Fruit fly (Drosophila melanogaster) whole organism, wandering third instar larva: ENCODE data around the gene CG13640.

Source experiments
- Abd-B ChIP-seq: fragments of >200 bp; optimal IDR thresholded peaks from 2 replicates; lab custom pipeline; 2017; ENCODE audit warnings: missing biosample characterization, missing genetic modification characterization
- CG32264 ChIP-seq: fragments of 200-800 bp; sonication (Bioruptor generic); optimal IDR thresholded peaks from 2 replicates; lab custom pipeline; 2016; ENCODE audit warnings: missing biosample characterization, missing genetic modification characterization
- CG9705 ChIP-seq: fragments of 200-800 bp; sonication (Bioruptor generic); optimal IDR thresholded peaks from 2 replicates; lab custom pipeline; 2018; ENCODE audit warnings: missing biosample characterization, mild to moderate bottlenecking, missing genetic modification characterization
- CrebA ChIP-seq: fragments of 200-800 bp; sonication (Bioruptor generic); optimal IDR thresholded peaks from 2 replicates; lab custom pipeline; 2016; ENCODE audit warnings: missing biosample characterization, mild to moderate bottlenecking, missing genetic modification characterization, borderline replicate concordance
- Dfd ChIP-seq: fragments of >200 bp; optimal IDR thresholded peaks from 2 replicates; lab custom pipeline; 2017; ENCODE audit warnings: missing biosample characterization, missing genetic modification characterization
- Dif ChIP-seq: fragments of 200-275, 200-300 bp; sonication (Bioruptor generic); optimal IDR thresholded peaks from 2 replicates; lab custom pipeline; 2018; ENCODE audit warnings: missing biosample characterization, missing genetic modification characterization; ENCODE audit not compliant: partially characterized antibody
- GATAd ChIP-seq: sonication (Bioruptor generic); optimal IDR thresholded peaks from 2 replicates; lab custom pipeline; 2016; ENCODE audit warnings: missing biosample characterization, missing genetic modification characterization
- Hnf4 ChIP-seq: fragments of 200-800 bp; sonication (Bioruptor generic); optimal IDR thresholded peaks from 2 replicates; lab custom pipeline; 2016; ENCODE audit warnings: missing biosample characterization, mild to moderate bottlenecking, missing genetic modification characterization
- Hr78 ChIP-seq: fragments of >200 bp; optimal IDR thresholded peaks from 2 replicates; lab custom pipeline; 2017; ENCODE audit warnings: missing biosample characterization, missing genetic modification characterization
- Hr83 ChIP-seq: fragments of 200-300 bp; sonication (Bioruptor generic); optimal IDR thresholded peaks from 2 replicates; lab custom pipeline; 2016; ENCODE audit warnings: missing biosample characterization, mild to moderate bottlenecking, missing genetic modification characterization, moderate library complexity; ENCODE audit not compliant: poor library complexity, severe bottlenecking
- Jra ChIP-seq: sonication (Bioruptor generic); optimal IDR thresholded peaks from 2 replicates; lab custom pipeline; 2016; ENCODE audit warnings: missing biosample characterization, missing genetic modification characterization
- Mio ChIP-seq: sonication (Bioruptor generic); optimal IDR thresholded peaks from 2 replicates; lab custom pipeline; 2016; ENCODE audit warnings: missing biosample characterization, missing genetic modification characterization
- N ChIP-seq: fragments of >200 bp; optimal IDR thresholded peaks from 2 replicates; lab custom pipeline; 2018; ENCODE audit warnings: missing biosample characterization, missing external identifiers, missing genetic modification characterization
- OdsH ChIP-seq: fragments of 200-800 bp; sonication (Bioruptor generic); optimal IDR thresholded peaks from 2 replicates; lab custom pipeline; 2016; ENCODE audit warnings: missing biosample characterization, mild to moderate bottlenecking, missing genetic modification characterization
- Sp1 ChIP-seq: fragments of 200-800 bp; sonication (Bioruptor generic); optimal IDR thresholded peaks from 3 replicates; lab custom pipeline; 2019; ENCODE audit warnings: missing biosample characterization, mild to moderate bottlenecking, missing genetic modification characterization, moderate library complexity
- Vsx2 ChIP-seq: fragments of 200-300, 225-300 bp; sonication (Bioruptor generic); optimal IDR thresholded peaks from 2 replicates; lab custom pipeline; 2018; ENCODE audit warnings: missing biosample characterization, missing genetic modification characterization; ENCODE audit not compliant: partially characterized antibody
- br ChIP-seq: fragments of 200-800 bp; sonication (Bioruptor generic); optimal IDR thresholded peaks from 2 replicates; lab custom pipeline; 2016; ENCODE audit warnings: missing biosample characterization, missing genetic modification characterization
- brk ChIP-seq: fragments of 200-800 bp; sonication (Bioruptor generic); optimal IDR thresholded peaks from 2 replicates; lab custom pipeline; 2016; ENCODE audit warnings: missing biosample characterization, mild to moderate bottlenecking, missing genetic modification characterization
- dl ChIP-seq, 2 experiments: fragments of 175-275, 200-275 bp in 1 of 2; fragments of 200-275 bp in 1 of 2; sonication (Bioruptor generic); optimal IDR thresholded peaks; lab custom pipeline; 2018; ENCODE audit warnings: mild to moderate bottlenecking in 2 of 2, missing biosample characterization in 2 of 2, missing genetic modification characterization in 2 of 2, moderate library complexity in 2 of 2; ENCODE audit not compliant: partially characterized antibody in 2 of 2, insufficient read depth in 1 of 2
- dmrt93B ChIP-seq: fragments of 200-800 bp; sonication (Bioruptor generic); optimal IDR thresholded peaks from 2 replicates; lab custom pipeline; 2018; ENCODE audit warnings: missing biosample characterization, mild to moderate bottlenecking, missing genetic modification characterization
- dsf ChIP-seq: sonication (Bioruptor generic); optimal IDR thresholded peaks from 2 replicates; lab custom pipeline; 2016; ENCODE audit warnings: missing biosample characterization, missing genetic modification characterization, borderline replicate concordance
- ey ChIP-seq: fragments of 200-800 bp; sonication (Bioruptor generic); optimal IDR thresholded peaks from 2 replicates; lab custom pipeline; 2016; ENCODE audit warnings: missing biosample characterization, missing genetic modification characterization
- fru ChIP-seq: fragments of 200-800 bp; sonication (Bioruptor generic); optimal IDR thresholded peaks from 3 replicates; lab custom pipeline; 2016; ENCODE audit warnings: missing biosample characterization, mild to moderate bottlenecking, missing genetic modification characterization
- jim ChIP-seq: fragments of 175-275, 200-325 bp; sonication (Bioruptor generic); optimal IDR thresholded peaks from 2 replicates; lab custom pipeline; 2016; ENCODE audit warnings: missing biosample characterization, mild to moderate bottlenecking, missing genetic modification characterization
- pan ChIP-seq: fragments of >200 bp; optimal IDR thresholded peaks from 2 replicates; lab custom pipeline; 2017
- psq ChIP-seq: fragments of 200-800 bp; sonication (Bioruptor generic); optimal IDR thresholded peaks from 3 replicates; lab custom pipeline; 2017; ENCODE audit warnings: missing biosample characterization, mild to moderate bottlenecking, missing genetic modification characterization, moderate library complexity
- rgr ChIP-seq: fragments of 200-800 bp; sonication (Bioruptor generic); optimal IDR thresholded peaks from 3 replicates; lab custom pipeline; 2016; ENCODE audit warnings: missing biosample characterization, mild to moderate bottlenecking, missing genetic modification characterization
- sage ChIP-seq: fragments of 200-800 bp; sonication (Bioruptor generic); optimal IDR thresholded peaks from 2 replicates; lab custom pipeline; 2016; ENCODE audit warnings: missing biosample characterization, mild to moderate bottlenecking, missing genetic modification characterization
- sv ChIP-seq: fragments of 200-800 bp; sonication (Bioruptor generic); optimal IDR thresholded peaks from 3 replicates; lab custom pipeline; 2016; ENCODE audit warnings: missing biosample characterization, missing genetic modification characterization
- woc ChIP-seq: sonication (Bioruptor generic); optimal IDR thresholded peaks from 2 replicates; lab custom pipeline; 2016; ENCODE audit warnings: missing biosample characterization, mild to moderate bottlenecking, missing genetic modification characterization

Gene CG13640

DNA sequence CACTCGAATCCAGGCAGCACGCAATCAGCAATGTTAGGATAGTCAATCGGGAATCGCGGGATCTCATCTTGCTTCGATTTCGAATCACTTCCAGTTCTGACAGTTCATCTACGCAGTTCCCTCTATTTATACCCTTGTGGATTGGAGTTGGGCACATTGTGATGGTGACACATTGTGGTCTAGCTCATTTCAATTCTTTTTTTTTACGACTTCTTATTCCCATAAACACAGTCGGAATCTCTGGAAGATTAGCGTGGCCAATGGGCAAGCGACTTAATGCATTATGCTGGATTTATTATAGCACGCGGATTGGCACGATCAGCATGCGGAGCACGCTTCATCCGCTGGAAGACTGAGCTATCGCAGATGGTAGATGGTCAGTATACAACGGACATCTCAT is at the start of gene CG13640:
CG13640 (minus strand) TSS at position 101 of the 400 bp plus-strand sequence.
- TF ChIP-seq N (GFP tag; lab: Kevin White, UChicago) (no peak), Hr83 (GFP tag; lab: Kevin White, UChicago) (no peak), jim (GFP tag; lab: Kevin White, UChicago) (no peak), Vsx2 (GFP tag; lab: Kevin White, UChicago) (no peak), Abd-B (no peak), br (GFP tag; lab: Kevin White, UChicago) (no peak)
- TF ChIP-seq, all 38 proteins: peak for 0

DNA sequence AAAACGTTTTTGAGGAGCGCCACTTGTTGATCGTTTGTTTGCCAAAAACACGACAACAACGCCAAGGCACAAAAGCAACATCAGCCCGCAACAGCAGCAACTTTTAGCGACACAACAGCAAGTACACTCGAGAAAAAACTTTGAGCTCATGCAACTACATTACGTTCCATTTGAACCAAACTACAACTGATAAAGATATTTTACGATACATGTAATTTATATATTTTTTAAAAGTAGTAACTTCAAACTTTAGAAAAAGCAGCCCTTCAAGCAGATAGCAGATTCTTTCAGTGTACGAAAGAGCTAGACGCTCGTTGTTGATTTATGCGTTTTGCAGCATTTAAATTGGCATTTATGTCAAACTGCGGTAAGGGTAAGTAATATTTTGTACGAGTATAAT is 48.1 kb upstream of the CG13640 start:
- no peak for TF ChIP-seq CG9705 (GFP tag; lab: Kevin White, UChicago)
- no peak for TF ChIP-seq pan (lab: Kevin White, UChicago)
- no peak for TF ChIP-seq Vsx2 (GFP tag; lab: Kevin White, UChicago)
- no peak for TF ChIP-seq CrebA (GFP tag; lab: Kevin White, UChicago)
- TF ChIP-seq jim (GFP tag; lab: Kevin White, UChicago): no peak
- TF ChIP-seq OdsH (GFP tag; lab: Kevin White, UChicago): no peak
- no peak for TF ChIP-seq dsf (GFP tag; lab: Kevin White, UChicago)
- no peak for TF ChIP-seq Jra
- no peak for TF ChIP-seq N (GFP tag; lab: Kevin White, UChicago)
- no peak for TF ChIP-seq Hr78
- no peak for TF ChIP-seq brk
- TF ChIP-seq sv (GFP tag; lab: Kevin White, UChicago): no peak
- no peak for TF ChIP-seq Dif (GFP tag; lab: Kevin White, UChicago)
- no peak for TF ChIP-seq woc (GFP tag; lab: Kevin White, UChicago)
- no peak for TF ChIP-seq GATAd (GFP tag; lab: Kevin White, UChicago)
- TF ChIP-seq Hnf4 (GFP tag; lab: Kevin White, UChicago): no peak
- TF ChIP-seq CG32264 (GFP tag; lab: Kevin White, UChicago): no peak
- no peak for TF ChIP-seq Mio

DNA sequence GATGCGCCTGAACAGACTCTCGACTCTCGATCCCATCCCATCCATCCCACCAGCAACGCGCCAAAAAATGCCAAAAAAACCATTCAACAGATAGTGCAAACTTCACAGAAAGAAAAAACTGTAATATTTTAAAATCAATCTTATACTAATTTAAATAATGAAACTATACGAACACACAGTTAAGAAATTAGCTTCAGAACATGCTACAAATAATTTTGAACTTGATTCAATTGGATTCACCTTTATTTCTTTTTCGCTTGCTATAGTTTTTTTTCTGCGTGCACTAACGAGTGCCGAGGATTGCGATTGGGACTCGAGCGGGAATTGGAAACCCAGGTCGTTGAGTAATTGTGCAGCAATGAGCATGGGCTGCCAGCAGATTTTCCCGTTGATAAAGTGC is 46.1 kb upstream of the CG13640 start:
- TF ChIP-seq Dfd (GFP tag; lab: Kevin White, UChicago) (no peak), Sp1 (no peak), Hr78 (no peak), sage (no peak), GATAd (GFP tag; lab: Kevin White, UChicago) (no peak), rgr (GFP tag; lab: Kevin White, UChicago) (no peak), psq (GFP tag; lab: Kevin White, UChicago) (no peak), fru (GFP tag; lab: Kevin White, UChicago) (no peak), Jra (no peak)

DNA sequence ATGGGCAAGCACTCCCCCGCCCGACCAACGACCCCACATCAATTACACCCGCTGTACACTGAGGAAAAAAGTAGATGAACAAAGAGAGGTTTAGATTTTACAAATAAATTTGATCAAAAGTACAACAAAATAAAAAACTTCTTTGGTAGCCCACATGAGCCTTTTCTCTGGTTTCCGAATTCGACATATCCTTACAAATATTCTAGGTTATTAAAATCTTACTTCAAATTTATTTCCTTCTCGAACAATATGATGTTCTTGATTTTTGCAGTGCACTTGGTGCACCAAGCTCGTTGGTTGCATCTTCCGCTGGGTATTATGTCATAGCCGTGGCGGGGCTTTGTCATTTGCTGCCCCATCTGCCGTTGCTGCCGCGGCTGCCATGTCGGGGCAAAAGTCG is 44.7 kb upstream of the CG13640 start:
- TF ChIP-seq dmrt93B (GFP tag; lab: Kevin White, UChicago) (no peak), br (GFP tag; lab: Kevin White, UChicago) (no peak), OdsH (GFP tag; lab: Kevin White, UChicago) (no peak), ey (GFP tag; lab: Kevin White, UChicago) (no peak), Dfd (GFP tag; lab: Kevin White, UChicago) (no peak), brk (no peak), N (GFP tag; lab: Kevin White, UChicago) (no peak), Dif (GFP tag; lab: Kevin White, UChicago) (no peak), dl (GFP tag; optimal IDR thresholded peaks at IDR 0.05; lab: Kevin White, UChicago; ENCODE audit: insufficient read depth in 1 of 2, partially characterized antibody in 2 of 2) (no peak), fru (GFP tag; lab: Kevin White, UChicago) (no peak), CG32264 (GFP tag; lab: Kevin White, UChicago) (no peak), woc (GFP tag; lab: Kevin White, UChicago) (no peak), CrebA (GFP tag; lab: Kevin White, UChicago) (no peak), Hr78 (no peak)
- TF ChIP-seq, all 38 proteins: peak for 0
